Worm (Caenorhabditis elegans) whole organism, L2 larva: Measurements from ENCODE around the gene pkd-2.

ENCODE experiments used
- C34F6.9 ChIP-seq: fragments of 150-350 bp; optimal IDR thresholded peaks from 2 replicates; lab custom pipeline; 2014; ENCODE audit warnings: missing biosample characterization, missing genetic modification characterization
- F13H6.1 ChIP-seq: sonication (generic microtip); optimal IDR thresholded peaks from 2 replicates; lab custom pipeline; 2016; ENCODE audit warnings: missing genetic modification characterization, missing compliant biosample characterization
- R02D3.7 ChIP-seq: fragments of 150-350 bp; optimal IDR thresholded peaks from 2 replicates; lab custom pipeline; 2014; ENCODE audit warnings: missing biosample characterization, missing genetic modification characterization
- Y55F3AM.14 ChIP-seq: fragments of 200-800 bp; sonication (Bioruptor generic); optimal IDR thresholded peaks from 2 replicates; lab custom pipeline; 2018; ENCODE audit warnings: mild to moderate bottlenecking, missing genetic modification characterization, missing compliant biosample characterization
- ZK546.5 ChIP-seq: sonication (generic microtip); optimal IDR thresholded peaks from 2 replicates; lab custom pipeline; 2017; ENCODE audit warnings: missing biosample characterization, missing genetic modification characterization
- ama-1 ChIP-seq: fragments of 150-350 bp; optimal IDR thresholded peaks from 2 replicates; lab custom pipeline; 2018; ENCODE audit warnings: inconsistent platforms
- blmp-1 ChIP-seq: sonication (generic microtip); optimal IDR thresholded peaks from 2 replicates; lab custom pipeline; 2017; ENCODE audit warnings: missing genetic modification characterization, mild to moderate bottlenecking, missing compliant biosample characterization, antibody characterized with exemption, moderate library complexity; ENCODE audit not compliant: insufficient read depth
- ceh-82 ChIP-seq: fragments of 150-350 bp; optimal IDR thresholded peaks from 2 replicates; lab custom pipeline; 2014; ENCODE audit warnings: missing biosample characterization, missing genetic modification characterization
- crh-2 ChIP-seq: sonication (generic microtip); optimal IDR thresholded peaks from 2 replicates; lab custom pipeline; 2017; ENCODE audit warnings: missing biosample characterization, missing genetic modification characterization
- dmd-4 ChIP-seq: sonication (generic microtip); optimal IDR thresholded peaks from 2 replicates; lab custom pipeline; 2017; ENCODE audit warnings: missing biosample characterization, missing genetic modification characterization
- egl-27 ChIP-seq: sonication (generic microtip); optimal IDR thresholded peaks from 3 replicates; lab custom pipeline; 2017; ENCODE audit warnings: missing biosample characterization, missing genetic modification reagents, missing genetic modification characterization
- elt-3 ChIP-seq: sonication (generic microtip); optimal IDR thresholded peaks from 2 replicates; lab custom pipeline; 2017; ENCODE audit warnings: missing biosample characterization, missing genetic modification characterization
- fos-1 ChIP-seq: fragments of 150-350 bp; optimal IDR thresholded peaks from 2 replicates; lab custom pipeline; 2014; ENCODE audit warnings: missing biosample characterization, missing genetic modification characterization
- gmeb-1 ChIP-seq: fragments of 150-350 bp; optimal IDR thresholded peaks from 2 replicates; lab custom pipeline; 2014; ENCODE audit warnings: missing biosample characterization, missing genetic modification characterization
- lin-11 ChIP-seq: fragments of 150-350 bp; sonication (generic microtip); optimal IDR thresholded peaks from 2 replicates; lab custom pipeline; 2014; ENCODE audit warnings: missing biosample characterization, missing genetic modification characterization, inconsistent platforms, mixed read lengths
- lin-13 ChIP-seq: fragments of 150-350 bp; optimal IDR thresholded peaks from 2 replicates; lab custom pipeline; 2014; ENCODE audit warnings: missing biosample characterization, missing genetic modification reagents, missing genetic modification characterization
- lin-39 ChIP-seq: fragments of 150-350 bp; optimal IDR thresholded peaks from 2 replicates; lab custom pipeline; 2014; ENCODE audit warnings: missing biosample characterization, missing genetic modification reagents, missing genetic modification characterization
- lsy-2 ChIP-seq, 2 experiments: fragments of 150-350 bp in 1 of 2; sonication (generic microtip) in 1 of 2; optimal IDR thresholded peaks; 2 replicates each; lab custom pipeline; 2014 to 2017; ENCODE audit warnings: missing biosample characterization in 2 of 2, missing genetic modification characterization in 2 of 2
- mab-5 ChIP-seq: fragments of 150-350 bp; optimal IDR thresholded peaks from 2 replicates; lab custom pipeline; 2014; ENCODE audit warnings: missing biosample characterization, missing genetic modification characterization
- mbf-1 ChIP-seq: sonication (generic microtip); optimal IDR thresholded peaks from 2 replicates; lab custom pipeline; 2017; ENCODE audit warnings: missing biosample characterization, missing genetic modification characterization
- mdl-1 ChIP-seq, 2 experiments: fragments of 150-350 bp in 1 of 2; sonication (generic microtip) in 1 of 2; optimal IDR thresholded peaks; 2 replicates each; lab custom pipeline; 2017; ENCODE audit warnings: missing biosample characterization in 2 of 2, missing genetic modification characterization in 2 of 2
- nhr-129 ChIP-seq: fragments of 150-350 bp; optimal IDR thresholded peaks from 2 replicates; lab custom pipeline; 2014; ENCODE audit warnings: missing biosample characterization, missing genetic modification characterization
- nhr-23 ChIP-seq: fragments of 150-350 bp; optimal IDR thresholded peaks from 2 replicates; lab custom pipeline; 2014; ENCODE audit warnings: missing biosample characterization, missing genetic modification reagents, missing genetic modification characterization
- nhr-237 ChIP-seq: fragments of 150-350 bp; optimal IDR thresholded peaks from 2 replicates; lab custom pipeline; 2014; ENCODE audit warnings: missing biosample characterization, missing genetic modification characterization
- nhr-25 ChIP-seq: fragments of 150-350 bp; sonication (generic microtip); optimal IDR thresholded peaks from 3 replicates; lab custom pipeline; 2014; ENCODE audit warnings: missing biosample characterization, missing genetic modification characterization
- nhr-6 ChIP-seq: fragments of 150-350 bp; optimal IDR thresholded peaks from 2 replicates; lab custom pipeline; 2014; ENCODE audit warnings: missing biosample characterization, missing genetic modification characterization
- nhr-77 ChIP-seq: fragments of 150-350 bp; optimal IDR thresholded peaks from 2 replicates; lab custom pipeline; 2014; ENCODE audit warnings: missing biosample characterization, missing genetic modification characterization
- peb-1 ChIP-seq: fragments of 150-350 bp; optimal IDR thresholded peaks from 2 replicates; lab custom pipeline; 2014; ENCODE audit warnings: missing biosample characterization, missing genetic modification characterization
- sem-4 ChIP-seq: fragments of 150-350 bp; optimal IDR thresholded peaks from 2 replicates; lab custom pipeline; 2014; ENCODE audit warnings: missing biosample characterization, missing genetic modification reagents, missing genetic modification characterization
- skn-1 ChIP-seq: sonication (generic microtip); optimal IDR thresholded peaks from 2 replicates; lab custom pipeline; 2017; ENCODE audit warnings: missing biosample characterization, missing genetic modification characterization
- sma-3 ChIP-seq: sonication (generic microtip); optimal IDR thresholded peaks from 2 replicates; lab custom pipeline; 2016; ENCODE audit warnings: missing genetic modification reagents, missing genetic modification characterization, missing compliant biosample characterization
- unc-55 ChIP-seq: fragments of 150-350 bp; sonication (generic microtip); optimal IDR thresholded peaks from 3 replicates; lab custom pipeline; 2014; ENCODE audit warnings: missing biosample characterization, missing genetic modification reagents, missing genetic modification characterization
- unc-62 ChIP-seq: fragments of 150-350 bp; optimal IDR thresholded peaks from 2 replicates; lab custom pipeline; 2014; ENCODE audit warnings: missing biosample characterization, missing genetic modification reagents, missing genetic modification characterization
- zag-1 ChIP-seq: fragments of 150-350 bp; optimal IDR thresholded peaks from 2 replicates; lab custom pipeline; 2014; ENCODE audit warnings: missing biosample characterization, missing genetic modification characterization
- ztf-4 ChIP-seq: fragments of 150-350 bp; optimal IDR thresholded peaks from 2 replicates; lab custom pipeline; 2014; ENCODE audit warnings: missing biosample characterization, missing genetic modification characterization

pkd-2 gene

ce11 chrIV:15234943-15235605, at the start of gene pkd-2:
Gene pkd-2 (minus strand): TSS chrIV:15234993.
- no peak for TF ChIP-seq lsy-2 (tag; optimal IDR thresholded peaks at IDR 0.05; lab: Kevin White, UChicago)
- TF ChIP-seq mbf-1, result no peak
- peak; percentile 4 for TF ChIP-seq crh-2 (tag; lab: Kevin White, UChicago)
- no peak for TF ChIP-seq skn-1 (tag; lab: Kevin White, UChicago)
- no peak for TF ChIP-seq sma-3 (GFP tag; lab: Kevin White, UChicago)
- TF ChIP-seq mab-5 (tag; lab: Kevin White, UChicago), result no peak
- no peak for TF ChIP-seq unc-62
- TF ChIP-seq gmeb-1 (tag; lab: Kevin White, UChicago), result peak; percentile 44

ce11 chrIV:15283617-15284016, 48.8 kb upstream of the pkd-2 start:
- no peak for TF ChIP-seq lin-13 (GFP tag; lab: Kevin White, UChicago)
- TF ChIP-seq egl-27 (tag; lab: Kevin White, UChicago), result no peak

ce11 chrIV:15280219-15280618, 45.4 kb upstream of the pkd-2 start:
- TF ChIP-seq nhr-129 (tag; lab: Kevin White, UChicago) (no peak), unc-55 (no peak), dmd-4 (no peak), crh-2 (tag; lab: Kevin White, UChicago) (no peak), sma-3 (GFP tag; lab: Kevin White, UChicago) (no peak), R02D3.7 (tag; lab: Kevin White, UChicago) (no peak), ztf-4 (tag; lab: Kevin White, UChicago) (no peak), ama-1 (no peak), nhr-77 (tag; lab: Kevin White, UChicago) (no peak), F13H6.1 (no peak), lin-11 (tag; lab: Kevin White, UChicago) (no peak), lin-13 (GFP tag; lab: Kevin White, UChicago) (no peak), peb-1 (tag; lab: Kevin White, UChicago) (no peak), lsy-2 (tag; optimal IDR thresholded peaks at IDR 0.05; lab: Kevin White, UChicago) (no peak), C34F6.9 (tag; lab: Kevin White, UChicago) (no peak)

ce11 chrIV:15275363-15275854, 40.6 kb upstream of the pkd-2 start, which contains the start of gene ccg-1:
Gene ccg-1 (minus strand): TSS chrIV:15275804.
- TF ChIP-seq gmeb-1 (tag; lab: Kevin White, UChicago) (no peak), ZK546.5 (tag; lab: Kevin White, UChicago) (no peak), R02D3.7 (tag; lab: Kevin White, UChicago) (no peak), nhr-23 (no peak), C34F6.9 (tag; lab: Kevin White, UChicago) (peak; percentile 13), F13H6.1 (no peak), zag-1 (tag; lab: Kevin White, UChicago) (no peak), ama-1 (peak; percentile 60), unc-62 (no peak), blmp-1 (no peak)

- peak; percentile 9 for TF ChIP-seq mab-5 (tag; lab: Kevin White, UChicago)
- no peak for TF ChIP-seq gmeb-1 (tag; lab: Kevin White, UChicago)
- peak; percentile 23 for TF ChIP-seq C34F6.9 (tag; lab: Kevin White, UChicago)
Measured at ce11 chrIV:15274063-15274462, 39.3 kb upstream of the pkd-2 start.

ce11 chrIV:15259548-15259947, 24.8 kb upstream of the pkd-2 start, which contains the start of gene Y73F8A.5:
Gene Y73F8A.5 (plus strand): TSS chrIV:15259868.
- TF ChIP-seq nhr-237 (tag; lab: Kevin White, UChicago) (no peak), unc-55 (peak; percentile 83), mdl-1 (tag; optimal IDR thresholded peaks at IDR 0.05; lab: Kevin White, UChicago) (peak in 1 of 2 experiments; percentile 10), C34F6.9 (tag; lab: Kevin White, UChicago) (peak; percentile 78), F13H6.1 (peak; percentile 35)

- TF ChIP-seq nhr-25 (tag; lab: Kevin White, UChicago) (no peak), skn-1 (tag; lab: Kevin White, UChicago) (no peak), ztf-4 (tag; lab: Kevin White, UChicago) (no peak), nhr-129 (tag; lab: Kevin White, UChicago) (no peak), lin-13 (GFP tag; lab: Kevin White, UChicago) (no peak), fos-1 (tag; lab: Kevin White, UChicago) (no peak), elt-3 (tag; lab: Kevin White, UChicago) (no peak), lsy-2 (tag; optimal IDR thresholded peaks at IDR 0.05; lab: Kevin White, UChicago) (no peak), sem-4 (tag; lab: Kevin White, UChicago) (no peak), Y55F3AM.14 (GFP tag; lab: Kevin White, UChicago) (no peak), ceh-82 (tag; lab: Kevin White, UChicago) (no peak), unc-55 (no peak), zag-1 (tag; lab: Kevin White, UChicago) (no peak), ama-1 (no peak), lin-39 (tag; lab: Kevin White, UChicago) (no peak), nhr-6 (tag; lab: Kevin White, UChicago) (no peak), nhr-77 (tag; lab: Kevin White, UChicago) (no peak), nhr-23 (no peak)
- TF ChIP-seq, all 48 proteins: peak for 0
Measured at ce11 chrIV:15252157-15252556, 17.4 kb upstream of the pkd-2 start, which contains the start of gene srj-42. Gene srj-42 (minus strand): TSS chrIV:15252257.
